Worm (Caenorhabditis elegans) whole organism, dauer: ENCODE measurements around the gene ZK809.8.

ENCODE experiments used
- unc-62 ChIP-seq: sonication (generic microtip); optimal IDR thresholded peaks from 2 replicates; lab custom pipeline; 2017; ENCODE audit warnings: missing biosample characterization, missing genetic modification reagents, missing genetic modification characterization

ZK809.8 gene

DNA sequence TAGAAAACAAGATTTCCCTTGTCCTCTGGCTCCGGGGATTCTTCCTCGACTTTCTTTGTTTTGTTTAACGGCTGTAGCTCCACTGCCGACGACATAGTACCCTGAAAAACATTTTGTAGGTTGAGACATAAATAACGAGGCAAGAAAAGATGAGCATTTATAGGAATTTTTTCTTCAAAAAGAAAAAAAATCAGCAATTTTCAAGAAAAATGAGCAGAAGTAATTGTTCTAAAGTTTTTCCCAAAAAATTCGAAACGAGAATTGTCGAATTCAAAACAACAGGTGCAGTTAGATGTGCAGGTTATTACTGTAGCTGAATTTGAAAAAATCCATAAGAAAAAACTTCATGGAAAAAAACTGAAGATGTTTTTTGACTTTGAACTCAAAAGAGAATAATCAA lies 6.5 kb upstream of the ZK809.8 start, which contains the start of gene ent-1:
Gene ent-1 (minus strand): TSS at position 101 of the 400 bp plus-strand sequence.
- no peak for TF ChIP-seq unc-62 (GFP tag; lab: Kevin White, UChicago)

DNA sequence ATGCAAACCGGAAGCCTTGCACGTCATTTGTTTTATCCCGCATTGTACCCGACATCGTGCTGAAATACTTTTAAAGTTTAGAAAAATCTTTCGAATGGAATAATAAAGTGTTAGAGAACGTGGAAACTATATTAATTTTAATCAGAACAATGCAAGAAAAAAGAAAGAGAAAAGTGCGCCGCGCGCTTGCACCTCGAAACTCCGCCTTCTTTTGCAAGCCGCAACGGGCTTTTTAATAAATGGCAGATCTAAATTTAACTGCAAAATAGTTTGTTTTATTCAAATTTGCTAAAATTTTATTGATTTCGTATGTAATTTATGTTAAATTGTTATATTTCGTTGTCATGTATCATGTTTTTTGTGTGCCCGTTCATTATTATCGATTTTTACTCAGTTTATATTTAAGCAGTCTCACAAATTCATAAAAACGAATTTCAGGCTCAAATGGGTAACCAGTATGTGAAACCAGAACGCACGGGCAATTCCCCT lies 3.1 kb upstream of the ZK809.8 start, which contains the start of the genes acl-3 and ndub-6:
Gene acl-3 (minus strand): TSS at position 59 of the 489 bp plus-strand sequence.
Gene ndub-6 (plus strand): TSS at position 439 of the 489 bp plus-strand sequence.
- TF ChIP-seq unc-62 (GFP tag; lab: Kevin White, UChicago), result no peak

DNA sequence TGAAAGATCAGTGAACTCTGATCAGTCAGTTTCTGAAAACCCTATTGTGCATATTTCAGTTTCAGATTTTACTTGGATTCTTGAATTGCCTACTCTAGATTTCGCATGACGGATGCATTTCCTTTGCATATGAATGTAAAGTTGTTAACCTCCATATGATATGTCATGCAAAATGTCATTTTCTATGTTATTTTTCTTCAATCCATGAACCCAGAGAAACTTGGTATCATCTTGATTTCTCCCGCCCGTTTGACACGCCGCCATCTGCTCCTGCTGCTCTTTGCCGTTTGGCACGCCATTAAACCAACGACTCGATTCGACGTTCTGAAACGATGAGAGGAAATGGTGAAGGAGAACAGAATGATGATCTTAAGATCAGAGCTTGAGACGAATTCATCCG lies 1.5 kb upstream of the ZK809.8 start:
- TF ChIP-seq unc-62 (GFP tag; lab: Kevin White, UChicago), result no peak

DNA sequence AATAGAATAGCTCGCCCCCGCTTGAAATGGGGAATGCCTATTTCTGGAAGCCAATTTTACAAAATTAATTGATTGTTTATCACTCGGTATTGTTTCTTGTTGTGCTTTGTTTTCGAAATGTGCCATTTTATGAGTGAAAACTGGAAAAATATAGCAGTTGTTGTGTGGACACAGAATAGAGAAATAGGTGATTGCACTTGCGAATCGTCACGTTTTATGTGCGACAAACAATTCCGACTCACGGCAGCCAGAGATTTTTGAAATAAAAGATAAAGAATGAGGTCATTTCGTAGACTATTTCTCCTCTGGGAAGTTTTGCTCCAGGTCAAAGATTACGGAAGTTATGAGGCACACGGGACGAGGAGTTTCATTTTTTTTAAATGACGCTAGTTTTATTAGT lies 2.0 kb downstream of the ZK809.8 start:
- no peak for TF ChIP-seq unc-62 (GFP tag; lab: Kevin White, UChicago)

DNA sequence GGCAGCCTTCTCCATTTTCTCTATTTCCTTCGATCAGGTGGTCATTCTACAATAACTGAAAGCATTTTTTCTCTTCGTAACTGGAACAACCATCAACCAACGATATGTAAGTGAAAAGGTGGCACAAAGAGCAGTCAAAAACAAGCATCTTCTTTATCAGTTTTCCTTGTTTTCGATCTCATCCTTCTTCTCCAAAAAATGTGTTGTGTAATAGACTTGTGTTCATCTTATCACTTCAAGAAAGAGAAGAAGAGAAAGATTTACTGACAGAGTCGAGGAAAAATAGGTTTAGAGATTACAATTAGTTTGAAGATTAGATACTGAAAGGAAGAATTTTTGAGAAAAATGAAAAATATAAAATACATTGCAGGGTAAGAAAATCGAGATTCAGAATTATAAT lies 3.5 kb downstream of the ZK809.8 start:
- no peak for TF ChIP-seq unc-62 (GFP tag; lab: Kevin White, UChicago)

DNA sequence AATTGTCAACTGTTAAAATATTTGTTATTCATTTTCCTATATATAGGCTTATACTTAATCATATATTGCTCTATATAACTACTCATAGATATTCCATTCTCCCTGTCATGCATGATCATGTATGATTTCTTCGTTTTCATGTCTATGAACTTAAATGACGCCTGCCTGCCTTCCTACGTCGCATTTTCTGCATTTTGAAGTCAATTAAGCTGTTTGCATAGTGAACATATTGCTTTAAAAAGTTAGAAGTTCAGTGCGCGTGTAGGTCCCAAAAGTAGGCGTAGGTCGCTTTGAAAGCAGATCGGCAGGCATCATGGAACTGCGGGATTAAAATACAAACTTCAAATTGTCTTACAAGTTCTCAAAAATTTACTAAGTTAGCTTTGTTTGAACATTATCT lies 4.2 kb downstream of the ZK809.8 start:
- no peak for TF ChIP-seq unc-62 (GFP tag; lab: Kevin White, UChicago)

DNA sequence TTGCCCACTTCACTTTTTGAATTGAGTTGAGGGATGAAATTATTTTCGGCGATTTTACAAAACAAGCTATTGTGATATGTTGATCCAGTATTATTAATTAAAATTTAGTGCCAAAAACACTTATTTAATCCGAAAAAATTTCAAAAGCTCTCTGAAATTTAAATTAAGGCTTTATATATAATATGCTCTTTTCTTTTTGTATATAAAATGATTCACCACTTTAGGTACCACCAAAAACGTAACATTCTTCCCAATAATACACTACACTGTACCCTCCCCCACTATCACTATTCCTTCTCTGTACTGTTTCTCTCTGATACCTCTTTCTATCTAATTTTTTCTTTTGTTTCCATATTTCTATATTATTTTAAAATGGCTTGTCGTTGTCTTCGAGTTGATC lies 5.0 kb downstream of the ZK809.8 start, which contains the start of gene prx-2:
Gene prx-2 (plus strand): TSS at position 301 of the 400 bp plus-strand sequence.
- TF ChIP-seq unc-62 (GFP tag; lab: Kevin White, UChicago), result no peak

DNA sequence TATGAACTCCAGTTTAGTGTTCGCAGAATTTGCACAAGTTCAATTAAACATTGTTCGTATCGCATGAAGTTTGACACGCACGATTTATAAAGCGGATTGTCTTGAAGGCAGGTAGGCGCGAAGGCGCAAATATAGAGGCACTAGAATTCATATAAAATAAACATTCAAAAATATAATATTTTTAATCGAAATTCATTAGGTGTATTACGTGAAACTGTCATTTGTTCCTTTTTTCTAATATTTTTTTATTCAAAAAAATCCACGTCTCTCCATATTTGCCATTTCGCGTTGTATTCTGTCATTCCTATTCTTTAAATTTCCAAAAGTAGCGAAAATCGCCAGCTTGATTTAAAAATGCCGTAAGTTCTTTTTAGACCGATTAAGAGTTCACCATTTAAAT lies 7.1 kb downstream of the ZK809.8 start, which contains the start of gene ZK809.1:
Gene ZK809.1 (plus strand): TSS at position 301 of the 400 bp plus-strand sequence.
- no peak for TF ChIP-seq unc-62 (GFP tag; lab: Kevin White, UChicago)

DNA sequence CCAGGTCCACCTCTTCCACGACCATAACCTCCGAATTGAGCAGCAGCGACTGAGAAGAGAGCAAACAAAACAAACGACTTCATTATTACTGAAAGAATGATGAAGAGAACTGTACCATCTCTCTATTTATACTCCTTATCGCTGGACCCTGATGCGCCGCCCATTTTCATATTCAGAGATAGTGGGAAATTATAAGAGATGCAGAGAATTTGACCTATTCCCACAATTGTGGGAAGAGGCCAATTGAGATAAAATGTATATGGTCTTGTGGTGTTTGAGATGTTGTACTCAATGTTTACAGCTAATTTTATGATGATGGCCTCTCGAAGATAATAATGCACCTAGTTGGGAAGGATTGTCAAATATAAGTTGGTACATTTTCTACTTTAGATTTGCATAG lies 7.9 kb downstream of the ZK809.8 start, which contains the start of gene ttr-50:
Gene ttr-50 (minus strand): TSS at position 101 of the 400 bp plus-strand sequence.
- TF ChIP-seq unc-62 (GFP tag; lab: Kevin White, UChicago), result no peak

DNA sequence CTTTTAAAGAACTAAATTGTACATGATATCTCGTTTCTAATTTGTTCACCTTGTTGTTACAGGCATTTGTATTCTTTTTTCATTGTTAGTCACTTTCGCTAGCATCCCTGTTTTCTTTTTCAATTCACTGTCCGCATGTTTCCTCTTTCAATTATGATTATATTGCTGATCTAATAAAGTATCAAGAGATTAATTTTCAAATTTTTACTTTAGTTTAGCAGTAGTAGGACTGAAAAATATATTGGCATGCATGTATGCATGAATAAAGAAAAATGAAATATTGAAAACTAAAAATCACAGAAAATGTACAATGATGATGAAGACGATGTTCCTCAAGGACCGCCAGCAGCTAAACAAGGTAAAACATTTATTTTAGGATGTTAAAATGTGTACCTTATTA lies 10.8 kb downstream of the ZK809.8 start, which contains the start of gene rbm-17:
Gene rbm-17 (plus strand): TSS at position 301 of the 400 bp plus-strand sequence.
- no peak for TF ChIP-seq unc-62 (GFP tag; lab: Kevin White, UChicago)

DNA sequence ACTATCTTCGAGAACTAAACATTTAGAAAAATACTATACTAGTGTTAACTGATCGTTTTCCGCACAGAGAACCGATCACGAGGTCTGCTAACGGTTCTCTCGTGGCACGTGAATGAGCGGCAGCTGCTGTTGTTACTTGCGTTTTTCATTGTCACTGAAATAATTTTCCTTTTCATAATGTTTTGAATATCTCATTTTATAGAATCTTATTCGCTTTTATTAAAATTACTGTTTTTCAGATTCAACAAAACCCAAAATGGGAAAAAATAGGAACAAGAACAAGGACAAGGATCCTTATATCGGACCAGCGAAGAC lies 12.5 kb downstream of the ZK809.8 start, which contains the start of gene F58B3.6:
Gene F58B3.6 (plus strand): TSS at position 240 of the 315 bp plus-strand sequence.
- TF ChIP-seq unc-62 (GFP tag; lab: Kevin White, UChicago), result no peak

DNA sequence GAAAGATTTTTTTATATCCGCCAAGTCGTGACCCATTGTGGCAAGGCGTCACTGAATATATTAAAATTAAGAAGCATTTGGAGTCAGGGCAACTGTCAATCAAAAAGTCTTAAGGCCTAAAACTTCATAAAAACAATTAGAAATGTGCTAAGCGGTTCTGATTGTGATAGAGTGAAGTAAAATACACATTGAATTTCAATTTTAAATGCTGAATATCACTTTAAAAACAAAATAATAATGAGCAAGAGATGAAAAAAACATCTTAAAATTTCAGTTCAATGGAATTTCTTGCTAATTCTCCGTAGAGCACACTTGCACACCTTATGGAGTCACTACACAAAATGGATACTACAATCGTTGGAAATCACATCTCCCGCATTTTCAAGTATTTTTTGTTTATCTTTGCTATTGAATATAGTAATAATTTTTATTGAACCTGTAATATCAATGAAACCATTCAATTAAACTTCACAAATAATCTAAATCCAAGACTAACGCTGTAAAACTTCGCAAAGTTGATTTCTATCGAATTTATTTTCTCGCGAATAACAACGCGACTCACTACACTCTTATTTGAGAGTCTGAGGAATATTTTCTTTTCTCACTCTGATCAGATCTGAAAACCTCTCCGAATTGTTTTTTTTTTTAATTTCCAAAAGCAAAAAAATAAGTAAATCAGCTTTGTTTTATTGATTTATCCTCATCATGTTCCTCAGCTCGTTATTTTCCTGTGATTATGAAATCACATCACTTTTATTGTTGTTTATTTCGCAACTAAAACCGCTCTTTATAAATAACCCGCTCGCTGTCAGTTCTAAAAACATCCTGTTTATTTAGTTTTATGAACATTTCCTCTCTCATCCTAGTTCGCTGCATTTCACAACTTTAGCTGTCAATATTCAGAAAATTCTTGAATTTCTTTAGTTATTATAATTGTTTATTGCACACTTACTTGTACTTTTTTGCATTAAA lies 13.1 kb downstream of the ZK809.8 start, which contains the start of gene mars-1:
Gene mars-1 (minus strand): TSS at position 51 of the 972 bp plus-strand sequence.
- TF ChIP-seq unc-62 (GFP tag; lab: Kevin White, UChicago), result no peak

DNA sequence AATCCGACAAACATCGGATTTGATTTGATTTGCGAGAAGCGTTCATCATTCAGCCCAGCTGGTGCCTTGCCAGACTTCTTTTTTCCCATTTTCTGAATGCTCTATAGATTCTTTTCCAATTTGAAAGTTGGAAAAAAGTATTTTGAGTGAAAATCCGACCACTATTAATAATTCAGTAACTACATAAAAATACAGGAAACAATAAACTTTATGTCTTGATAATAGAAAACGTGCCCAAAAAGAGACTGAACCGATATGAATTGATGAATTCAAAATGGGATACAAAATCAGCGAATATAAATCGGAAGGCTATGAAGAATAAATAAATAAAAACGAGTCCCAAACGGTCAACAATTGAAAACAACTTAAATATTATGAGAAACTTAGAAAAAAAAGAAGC lies 17.1 kb downstream of the ZK809.8 start, which contains the start of gene F58B3.4:
Gene F58B3.4 (minus strand): TSS at position 101 of the 400 bp plus-strand sequence.
- no peak for TF ChIP-seq unc-62 (GFP tag; lab: Kevin White, UChicago)

DNA sequence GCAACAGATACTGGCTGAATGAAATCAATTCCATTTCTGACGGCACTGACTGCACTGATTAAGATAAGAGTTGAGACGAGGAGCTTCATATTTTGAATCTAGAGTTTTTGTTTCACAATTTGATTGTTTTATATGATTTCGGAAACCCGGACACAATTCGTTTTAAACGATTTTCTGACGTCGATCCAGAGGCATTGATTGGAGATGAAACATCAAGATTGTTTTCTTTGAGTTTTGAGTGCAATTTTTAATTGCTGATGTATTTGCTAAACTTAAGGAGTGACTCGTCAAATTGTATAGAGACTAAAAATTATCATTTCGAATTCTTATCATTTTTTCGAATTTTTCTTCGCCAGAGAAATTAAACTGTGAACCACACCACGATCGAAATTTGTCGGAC lies 21.0 kb downstream of the ZK809.8 start, which contains the start of gene lys-6:
Gene lys-6 (minus strand): TSS at position 101 of the 400 bp plus-strand sequence.
- no peak for TF ChIP-seq unc-62 (GFP tag; lab: Kevin White, UChicago)

DNA sequence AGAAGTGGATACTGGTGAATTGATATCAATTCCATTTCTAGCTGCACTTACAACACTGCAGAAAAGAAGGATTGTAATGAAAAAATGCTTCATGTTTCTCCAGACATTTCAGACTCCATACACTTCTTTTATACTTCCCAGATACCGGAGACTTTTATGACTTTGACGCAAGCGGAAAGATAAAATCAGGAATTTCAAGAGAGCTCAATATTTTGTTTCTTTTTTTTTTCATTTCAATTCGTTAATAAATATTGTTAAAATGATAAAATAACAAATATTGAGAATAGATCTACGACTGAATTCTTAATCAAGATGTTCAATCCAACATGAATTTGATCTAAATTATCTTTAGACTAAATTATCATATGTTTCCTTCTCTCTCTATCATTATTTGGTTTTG lies 23.4 kb downstream of the ZK809.8 start, which contains the start of gene lys-5:
Gene lys-5 (minus strand): TSS at position 101 of the 400 bp plus-strand sequence.
- TF ChIP-seq unc-62 (GFP tag; lab: Kevin White, UChicago), result no peak
